Fruit fly (Drosophila melanogaster): Measurements from ENCODE around the gene CG15731.

Gene CG15731

dm6 chrX:12431466-12431865 lies 26.1 kb downstream of the CG15731 start (continued):
- no peak for TF ChIP-seq Usf (GFP tag; optimal IDR thresholded peaks at IDR 0.05)
- TF ChIP-seq Abd-B (GFP tag; optimal IDR thresholded peaks at IDR 0.05) = no peak
- TF ChIP-seq CG12155 (GFP tag; optimal IDR thresholded peaks at IDR 0.05) = no peak
- peak; percentile 36; the same call in 1 of the 3 replicates for TF ChIP-seq CG17361 (GFP tag; IDR thresholded peaks at IDR 0.05)
- no peak for TF ChIP-seq mirr (GFP tag; optimal IDR thresholded peaks at IDR 0.05)
- no peak for TF ChIP-seq tap (tag; optimal IDR thresholded peaks at IDR 0.05)
- TF ChIP-seq vnd (GFP tag; IDR thresholded peaks at IDR 0.05; ENCODE audit: partially characterized antibody) = no peak
- no peak for TF ChIP-seq esg (GFP tag; conservative IDR thresholded peaks at IDR 0.05)
- TF ChIP-seq Sox100B (GFP tag; optimal IDR thresholded peaks at IDR 0.05) = peak; percentile 21
- TF ChIP-seq C15 (GFP tag; IDR thresholded peaks at IDR 0.05) = no peak
- TF ChIP-seq CG12219 (GFP tag; optimal IDR thresholded peaks at IDR 0.05) = no peak
- no peak for TF ChIP-seq tna (GFP tag; IDR thresholded peaks at IDR 0.05; ENCODE audit: partially characterized antibody)
- TF ChIP-seq sqz (GFP tag; optimal IDR thresholded peaks at IDR 0.05) = no peak
- TF ChIP-seq eyg (GFP tag; optimal IDR thresholded peaks at IDR 0.05) = no peak
- no peak for TF ChIP-seq CG17829 (tag; optimal IDR thresholded peaks at IDR 0.05)
- TF ChIP-seq CG7745 (tag; optimal IDR thresholded peaks at IDR 0.05) = no peak
- TF ChIP-seq Hr51 (GFP tag; optimal IDR thresholded peaks at IDR 0.05) = peak in 1 of 2 experiments; percentile 62
- TF ChIP-seq toy (GFP tag; IDR thresholded peaks at IDR 0.05) = no peak
- no peak for TF ChIP-seq emc (GFP tag; optimal IDR thresholded peaks at IDR 0.05)
- no peak for TF ChIP-seq CG18262 (tag; optimal IDR thresholded peaks at IDR 0.05)
- no peak for TF ChIP-seq CG17385 (GFP tag; optimal IDR thresholded peaks at IDR 0.05)
- TF ChIP-seq CG6813 (GFP tag; optimal IDR thresholded peaks at IDR 0.05) = no peak
- TF ChIP-seq insv (GFP tag; optimal IDR thresholded peaks at IDR 0.05) = no peak
- peak; percentile 33 for TF ChIP-seq PHDP (tag; optimal IDR thresholded peaks at IDR 0.05)
- TF ChIP-seq grau (tag; optimal IDR thresholded peaks at IDR 0.05) = peak; percentile 56
- no peak for TF ChIP-seq CG12744 (GFP tag; optimal IDR thresholded peaks at IDR 0.05)
- no peak for TF ChIP-seq CG15073 (GFP tag; optimal IDR thresholded peaks at IDR 0.05)
- TF ChIP-seq CG9817 (tag; optimal IDR thresholded peaks at IDR 0.05) = no peak
- TF ChIP-seq Hsf (GFP tag; optimal IDR thresholded peaks at IDR 0.05) = no peak
- no peak for TF ChIP-seq sna (GFP tag; IDR thresholded peaks at IDR 0.05; ENCODE audit: partially characterized antibody)
- peak; percentile 24 for TF ChIP-seq CG12391 (tag; optimal IDR thresholded peaks at IDR 0.05)
- TF ChIP-seq Ssrp (tag; optimal IDR thresholded peaks at IDR 0.05) = peak; percentile 4
- no peak for TF ChIP-seq zen2 (GFP tag; IDR thresholded peaks at IDR 0.05; ENCODE audit: partially characterized antibody)
- no peak for TF ChIP-seq Chrac-16 (GFP tag; optimal IDR thresholded peaks at IDR 0.05)
- no peak for TF ChIP-seq Ets65A (GFP tag)
- TF ChIP-seq HmgZ (tag; optimal IDR thresholded peaks at IDR 0.05) = no peak
- TF ChIP-seq cas (GFP tag; IDR thresholded peaks at IDR 0.05) = no peak
- no peak for TF ChIP-seq kah (GFP tag; optimal IDR thresholded peaks at IDR 0.05)
- TF ChIP-seq CG4707 (GFP tag; optimal IDR thresholded peaks at IDR 0.05) = no peak
- TF ChIP-seq dysf (GFP tag; IDR thresholded peaks at IDR 0.05) = 0 out of 3 replicates have a peak, but pooled peaks have one; percentile 34
- TF ChIP-seq Oaz (GFP tag; IDR thresholded peaks at IDR 0.05) = no peak
- no peak for TF ChIP-seq Fer1 (GFP tag; optimal IDR thresholded peaks at IDR 0.05)
- no peak for TF ChIP-seq lilli (GFP tag; optimal IDR thresholded peaks at IDR 0.05)
- TF ChIP-seq row (GFP tag; IDR thresholded peaks at IDR 0.05) = peak; percentile 32; the same call in 1 of the 3 replicates
- TF ChIP-seq lola (GFP tag; optimal IDR thresholded peaks at IDR 0.05) = no peak
- no peak for TF ChIP-seq H15 (GFP tag; IDR thresholded peaks at IDR 0.05)
- no peak for TF ChIP-seq chinmo (GFP tag; IDR thresholded peaks at IDR 0.05; ENCODE audit: partially characterized antibody)
- TF ChIP-seq dati (GFP tag; IDR thresholded peaks at IDR 0.05) = no peak
- no peak for TF ChIP-seq HmgD (GFP tag; optimal IDR thresholded peaks at IDR 0.05)
- TF ChIP-seq CG15269 (tag; optimal IDR thresholded peaks at IDR 0.05) = peak; percentile 36
- no peak for TF ChIP-seq CG10366 (GFP tag; IDR thresholded peaks at IDR 0.05)
